Worm (Caenorhabditis elegans) whole organism, L4/young adult: ENCODE results near the gene C06E2.9.

Experiments
- W03F9.2 ChIP-seq: fragments of 150-350 bp; optimal IDR thresholded peaks from 2 replicates; lab custom pipeline; 2014; ENCODE audit warnings: missing biosample characterization, missing genetic modification characterization
- dao-5 ChIP-seq: sonication (generic microtip); optimal IDR thresholded peaks from 2 replicates; lab custom pipeline; 2016; ENCODE audit warnings: missing genotype, missing genetic modification characterization, moderate library complexity, missing compliant biosample characterization
- him-1 ChIP-seq: sonication (generic microtip); optimal IDR thresholded peaks from 2 replicates; lab custom pipeline; 2016; ENCODE audit warnings: missing genotype, missing genetic modification reagents, missing genetic modification characterization, missing compliant biosample characterization

C06E2.9 gene

ce11 chrX:8860958-8861357, at the start of gene C06E2.9:
Gene C06E2.9, plus strand, starts transcription at chrX:8861258.
- TF ChIP-seq dao-5 (tag; lab: Kevin White, UChicago): no peak
- no peak for TF ChIP-seq W03F9.2 (tag; lab: Kevin White, UChicago)
- no peak for TF ChIP-seq him-1 (tag; lab: Kevin White, UChicago)

- no peak for TF ChIP-seq dao-5 (tag; lab: Kevin White, UChicago)
- TF ChIP-seq W03F9.2 (tag; lab: Kevin White, UChicago): no peak
- TF ChIP-seq him-1 (tag; lab: Kevin White, UChicago): no peak
Measured at ce11 chrX:8811916-8812315, 49.1 kb upstream of the C06E2.9 start, which contains the start of gene cnnm-2. Gene cnnm-2, plus strand, starts transcription at chrX:8812105.

- TF ChIP-seq dao-5 (tag; lab: Kevin White, UChicago): no peak
- no peak for TF ChIP-seq him-1 (tag; lab: Kevin White, UChicago)
- no peak for TF ChIP-seq W03F9.2 (tag; lab: Kevin White, UChicago)
Measured at ce11 chrX:8817929-8818328, 43.1 kb upstream of the C06E2.9 start.

ce11 chrX:8819815-8820415, 41.1 kb upstream of the C06E2.9 start:
- TF ChIP-seq him-1 (tag; lab: Kevin White, UChicago) (no peak), W03F9.2 (tag; lab: Kevin White, UChicago) (no peak), dao-5 (tag; lab: Kevin White, UChicago) (no peak)

- TF ChIP-seq dao-5 (tag; lab: Kevin White, UChicago) (no peak), W03F9.2 (tag; lab: Kevin White, UChicago) (no peak), him-1 (tag; lab: Kevin White, UChicago) (no peak)
Measured at ce11 chrX:8820643-8821042, 40.4 kb upstream of the C06E2.9 start.

- TF ChIP-seq him-1 (tag; lab: Kevin White, UChicago): no peak
- no peak for TF ChIP-seq W03F9.2 (tag; lab: Kevin White, UChicago)
- no peak for TF ChIP-seq dao-5 (tag; lab: Kevin White, UChicago)
Measured at ce11 chrX:8824437-8824836, 36.6 kb upstream of the C06E2.9 start, which contains the start of gene ifd-1. Gene ifd-1, minus strand, starts transcription at chrX:8824448.

ce11 chrX:8828365-8828764, 32.7 kb upstream of the C06E2.9 start, which contains the start of gene rcs-1:
Gene rcs-1, minus strand, starts transcription at chrX:8828540.
- TF ChIP-seq dao-5 (tag; lab: Kevin White, UChicago) (no peak), him-1 (tag; lab: Kevin White, UChicago) (no peak), W03F9.2 (tag; lab: Kevin White, UChicago) (no peak)

ce11 chrX:8831162-8831561, 29.9 kb upstream of the C06E2.9 start, which contains the start of gene C28G1.6:
Gene C28G1.6, minus strand, starts transcription at chrX:8831262.
- TF ChIP-seq dao-5 (tag; lab: Kevin White, UChicago): no peak
- TF ChIP-seq him-1 (tag; lab: Kevin White, UChicago): no peak
- TF ChIP-seq W03F9.2 (tag; lab: Kevin White, UChicago): no peak

- TF ChIP-seq him-1 (tag; lab: Kevin White, UChicago) (no peak), dao-5 (tag; lab: Kevin White, UChicago) (no peak), W03F9.2 (tag; lab: Kevin White, UChicago) (no peak)
Measured at ce11 chrX:8835405-8835804, 25.7 kb upstream of the C06E2.9 start, which contains the start of gene sec-15. Gene sec-15, minus strand, starts transcription at chrX:8835715.

- peak; percentile 50 for TF ChIP-seq W03F9.2 (tag; lab: Kevin White, UChicago)
- TF ChIP-seq him-1 (tag; lab: Kevin White, UChicago): peak; percentile 93
- peak; percentile 92 for TF ChIP-seq dao-5 (tag; lab: Kevin White, UChicago)
Measured at ce11 chrX:8835887-8836348, 25.1 kb upstream of the C06E2.9 start, which contains the start of gene C28G1.2. Gene C28G1.2, plus strand, starts transcription at chrX:8836016.

ce11 chrX:8838176-8838575, 22.9 kb upstream of the C06E2.9 start:
- no peak for TF ChIP-seq W03F9.2 (tag; lab: Kevin White, UChicago)
- TF ChIP-seq him-1 (tag; lab: Kevin White, UChicago): no peak
- TF ChIP-seq dao-5 (tag; lab: Kevin White, UChicago): peak; percentile 49

- TF ChIP-seq dao-5 (tag; lab: Kevin White, UChicago) (no peak), W03F9.2 (tag; lab: Kevin White, UChicago) (no peak), him-1 (tag; lab: Kevin White, UChicago) (no peak)
Measured at ce11 chrX:8843988-8844387, 17.1 kb upstream of the C06E2.9 start, which contains the start of gene ubc-23. Gene ubc-23, plus strand, starts transcription at chrX:8844288.

ce11 chrX:8846447-8847237, 14.4 kb upstream of the C06E2.9 start, which contains the start of gene C28G1.10:
Gene C28G1.10, plus strand, starts transcription at chrX:8847122.
- no peak for TF ChIP-seq him-1 (tag; lab: Kevin White, UChicago)
- no peak for TF ChIP-seq W03F9.2 (tag; lab: Kevin White, UChicago)
- TF ChIP-seq dao-5 (tag; lab: Kevin White, UChicago): no peak
